Fruit fly (Drosophila melanogaster): ENCODE results near the gene CG7920.

CG7920 gene

dm6 chr3R:30040879-30041278, 25.8 kb upstream of the CG7920 start:
- no peak for TF ChIP-seq gl (tag; optimal IDR thresholded peaks at IDR 0.05)
- TF ChIP-seq Pif1B (GFP tag; optimal IDR thresholded peaks at IDR 0.05) = no peak
- no peak for TF ChIP-seq fd96Ca (GFP tag; IDR thresholded peaks at IDR 0.05)
- no peak for TF ChIP-seq EcR (GFP tag; optimal IDR thresholded peaks at IDR 0.05)
- TF ChIP-seq CG8159 (tag; optimal IDR thresholded peaks at IDR 0.05) = no peak
- TF ChIP-seq Ets98B (GFP tag; IDR thresholded peaks at IDR 0.05) = no peak
- no peak for TF ChIP-seq CG9948 (tag; optimal IDR thresholded peaks at IDR 0.05)
- no peak for TF ChIP-seq CG17806 (tag; optimal IDR thresholded peaks at IDR 0.05)
- no peak for TF ChIP-seq CG14655 (GFP tag; optimal IDR thresholded peaks at IDR 0.05)

dm6 chr3R:30039494-30039893, 24.4 kb upstream of the CG7920 start, which contains the start of the genes janA, Sry-alpha and Sry-beta:
Gene janA, minus strand, starts transcription at chr3R:30039533.
Gene Sry-alpha, plus strand, starts transcription at chr3R:30039719.
Gene Sry-beta, plus strand, starts transcription at chr3R:30039719.
- TF ChIP-seq Pif1A (GFP tag; optimal IDR thresholded peaks at IDR 0.05) (no peak), CG15710 (tag; optimal IDR thresholded peaks at IDR 0.05) (peak; percentile 2)

- TF ChIP-seq CG13204 (GFP tag; optimal IDR thresholded peaks at IDR 0.05) (no peak), fd96Ca (GFP tag; IDR thresholded peaks at IDR 0.05) (no peak), rn (GFP tag; IDR thresholded peaks at IDR 0.05) (no peak), CG17806 (tag; optimal IDR thresholded peaks at IDR 0.05) (no peak), CG9948 (tag; optimal IDR thresholded peaks at IDR 0.05) (no peak), EcR (GFP tag; optimal IDR thresholded peaks at IDR 0.05) (no peak), CG15710 (tag; optimal IDR thresholded peaks at IDR 0.05) (no peak), CG4496 (GFP tag; IDR thresholded peaks at IDR 0.05) (no peak)
Observed at dm6 chr3R:30038628-30039027, 23.5 kb upstream of the CG7920 start, which contains the start of gene janB. Gene janB, minus strand, starts transcription at chr3R:30038728.

dm6 chr3R:30037630-30038029, 22.5 kb upstream of the CG7920 start, which contains the start of gene ocn:
Gene ocn, minus strand, starts transcription at chr3R:30037730.
- TF ChIP-seq Ets98B (GFP tag; IDR thresholded peaks at IDR 0.05) (no peak), Pif1B (GFP tag; optimal IDR thresholded peaks at IDR 0.05) (no peak), Pif1A (GFP tag; optimal IDR thresholded peaks at IDR 0.05) (no peak), CG17806 (tag; optimal IDR thresholded peaks at IDR 0.05) (no peak), CG32121 (GFP tag; IDR thresholded peaks at IDR 0.05) (no peak), CG8159 (tag; optimal IDR thresholded peaks at IDR 0.05) (no peak), CG34367 (tag; optimal IDR thresholded peaks at IDR 0.05) (no peak), D1 (tag; optimal IDR thresholded peaks at IDR 0.05) (no peak), CG4496 (GFP tag; IDR thresholded peaks at IDR 0.05) (no peak), EcR (GFP tag; optimal IDR thresholded peaks at IDR 0.05) (no peak), Snoo (tag; optimal IDR thresholded peaks at IDR 0.05) (no peak), CG10348 (GFP tag; IDR thresholded peaks at IDR 0.05) (no peak), CG14655 (GFP tag; optimal IDR thresholded peaks at IDR 0.05) (no peak), CG13204 (GFP tag; optimal IDR thresholded peaks at IDR 0.05) (no peak), CG15710 (tag; optimal IDR thresholded peaks at IDR 0.05) (no peak), CG12605 (GFP tag; IDR thresholded peaks at IDR 0.05) (no peak), gl (tag; optimal IDR thresholded peaks at IDR 0.05) (no peak), CG8301 (tag; optimal IDR thresholded peaks at IDR 0.05) (no peak)

dm6 chr3R:30036609-30037008, 21.5 kb upstream of the CG7920 start, which contains the start of gene ZIPIC:
Gene ZIPIC, minus strand, starts transcription at chr3R:30036870.
- TF ChIP-seq Snoo (tag; optimal IDR thresholded peaks at IDR 0.05) (no peak), CG8159 (tag; optimal IDR thresholded peaks at IDR 0.05) (no peak), gl (tag; optimal IDR thresholded peaks at IDR 0.05) (no peak), CG15710 (tag; optimal IDR thresholded peaks at IDR 0.05) (no peak), fd96Ca (GFP tag; IDR thresholded peaks at IDR 0.05) (no peak), CG9948 (tag; optimal IDR thresholded peaks at IDR 0.05) (no peak), CG34367 (tag; optimal IDR thresholded peaks at IDR 0.05) (no peak), CG12605 (GFP tag; IDR thresholded peaks at IDR 0.05) (no peak), CG8301 (tag; optimal IDR thresholded peaks at IDR 0.05) (no peak), CG4496 (GFP tag; IDR thresholded peaks at IDR 0.05) (no peak), CG10348 (GFP tag; IDR thresholded peaks at IDR 0.05) (no peak), CG14655 (GFP tag; optimal IDR thresholded peaks at IDR 0.05) (no peak), Ets98B (GFP tag; IDR thresholded peaks at IDR 0.05) (no peak), rn (GFP tag; IDR thresholded peaks at IDR 0.05) (no peak)

DNA sequence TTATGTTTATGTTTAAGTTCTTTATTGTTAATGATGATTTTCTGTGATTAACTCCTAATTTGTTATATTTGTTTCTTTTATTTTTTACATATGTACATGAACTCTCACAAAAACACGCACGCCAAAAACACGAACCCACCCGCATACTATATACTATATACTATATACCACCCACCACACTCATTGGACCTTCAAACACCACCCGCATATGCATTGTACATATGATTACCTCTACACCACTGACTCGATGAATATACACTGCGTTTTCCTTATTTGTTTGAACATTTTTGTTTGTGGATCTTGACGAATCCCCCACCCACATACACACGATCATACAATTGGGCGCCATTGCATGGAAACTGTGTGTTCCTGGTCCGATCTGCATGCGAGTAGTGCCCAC, 17.2 kb upstream of the CG7920 start:
- TF ChIP-seq CG14655 (GFP tag; optimal IDR thresholded peaks at IDR 0.05) (no peak), CG34367 (tag; optimal IDR thresholded peaks at IDR 0.05) (no peak), CG9948 (tag; optimal IDR thresholded peaks at IDR 0.05) (no peak), CG10348 (GFP tag; IDR thresholded peaks at IDR 0.05) (no peak), EcR (GFP tag; optimal IDR thresholded peaks at IDR 0.05) (no peak), CG15710 (tag; optimal IDR thresholded peaks at IDR 0.05) (no peak), CG13204 (GFP tag; optimal IDR thresholded peaks at IDR 0.05) (no peak), Ets98B (GFP tag; IDR thresholded peaks at IDR 0.05) (no peak), CG4496 (GFP tag; IDR thresholded peaks at IDR 0.05) (no peak), CG8301 (tag; optimal IDR thresholded peaks at IDR 0.05) (no peak), D1 (tag; optimal IDR thresholded peaks at IDR 0.05) (no peak), fd96Ca (GFP tag; IDR thresholded peaks at IDR 0.05) (no peak), Pif1A (GFP tag; optimal IDR thresholded peaks at IDR 0.05) (no peak), rn (GFP tag; IDR thresholded peaks at IDR 0.05) (no peak)

dm6 chr3R:30030061-30030460, 15.0 kb upstream of the CG7920 start:
- TF ChIP-seq Pif1B (GFP tag; optimal IDR thresholded peaks at IDR 0.05) (no peak), EcR (GFP tag; optimal IDR thresholded peaks at IDR 0.05) (no peak)
